Worm (Caenorhabditis elegans): ENCODE measurements around the gene sym-1.
A peak's percentile ranks its signal among the peaks of the same experiment; 100 is the strongest.

- TF ChIP-seq lin-39 (tag; optimal IDR thresholded peaks at IDR 0.05), result no peak
- no peak for TF ChIP-seq snpc-4 (tag; optimal IDR thresholded peaks at IDR 0.05)
- TF ChIP-seq unc-39 (tag; optimal IDR thresholded peaks at IDR 0.05), result no peak
- TF ChIP-seq R02D3.7 (tag; optimal IDR thresholded peaks at IDR 0.05), result no peak
- no peak for TF ChIP-seq sea-2 (GFP tag; optimal IDR thresholded peaks at IDR 0.05)
- TF ChIP-seq egl-5 (tag; optimal IDR thresholded peaks at IDR 0.05), result peak; percentile 16
- no peak for TF ChIP-seq daf-12 (tag; optimal IDR thresholded peaks at IDR 0.05)
- TF ChIP-seq aly-2 (tag; optimal IDR thresholded peaks at IDR 0.05), result no peak
- no peak for TF ChIP-seq nhr-76 (tag; optimal IDR thresholded peaks at IDR 0.05)
- TF ChIP-seq nhr-11 (tag; optimal IDR thresholded peaks at IDR 0.05), result no peak
- TF ChIP-seq skn-1 (tag; optimal IDR thresholded peaks at IDR 0.05), result no peak
- TF ChIP-seq jun-1 (tag; optimal IDR thresholded peaks at IDR 0.05), result no peak
- TF ChIP-seq mdl-1 (tag; optimal IDR thresholded peaks at IDR 0.05), result no peak
Measured at ce11 chrX:14566047-14566446, 15.4 kb upstream of the sym-1 start.

Measured in whole organism, L3 larva.